Worm (Caenorhabditis elegans) whole organism, late embryonic: Measurements from ENCODE around the gene C26B2.2.

Experiments used
- C08G9.2 ChIP-seq: sonication (generic microtip); optimal IDR thresholded peaks from 2 replicates; lab custom pipeline; 2016; ENCODE audit warnings: mild to moderate bottlenecking, missing genetic modification characterization, moderate library complexity, missing compliant biosample characterization
- F13H6.1 ChIP-seq: sonication (generic microtip); optimal IDR thresholded peaks from 2 replicates; lab custom pipeline; 2016; ENCODE audit warnings: missing genetic modification characterization, missing compliant biosample characterization
- T23F11.4 ChIP-seq: fragments of 200-800 bp; sonication (Bioruptor generic); optimal IDR thresholded peaks from 2 replicates; lab custom pipeline; 2018; ENCODE audit warnings: mild to moderate bottlenecking, missing genetic modification characterization, missing compliant biosample characterization
- ahr-1 ChIP-seq: sonication (generic microtip); optimal IDR thresholded peaks from 2 replicates; lab custom pipeline; 2016; ENCODE audit warnings: missing genetic modification characterization, missing compliant biosample characterization
- ceh-14 ChIP-seq: sonication (generic microtip); optimal IDR thresholded peaks from 2 replicates; lab custom pipeline; 2016; ENCODE audit warnings: missing genotype, missing genetic modification characterization, missing compliant biosample characterization
- ceh-18 ChIP-seq: sonication (generic microtip); optimal IDR thresholded peaks from 2 replicates; lab custom pipeline; 2016; ENCODE audit warnings: missing genetic modification characterization, missing compliant biosample characterization
- ceh-19 ChIP-seq: fragments of 200-800 bp; sonication (Bioruptor generic); optimal IDR thresholded peaks from 2 replicates; lab custom pipeline; 2018; ENCODE audit warnings: mild to moderate bottlenecking, missing genetic modification characterization, missing compliant biosample characterization
- ceh-2 ChIP-seq: sonication (generic microtip); optimal IDR thresholded peaks from 2 replicates; lab custom pipeline; 2016; ENCODE audit warnings: missing genotype, missing genetic modification characterization, missing compliant biosample characterization
- ceh-22 ChIP-seq: sonication (generic microtip); optimal IDR thresholded peaks from 2 replicates; lab custom pipeline; 2017; ENCODE audit warnings: missing biosample characterization, missing genetic modification characterization
- ceh-30 ChIP-seq: fragments of 150-350 bp; optimal IDR thresholded peaks from 2 replicates; lab custom pipeline; 2014; ENCODE audit warnings: missing biosample characterization, missing genetic modification characterization
- ceh-34 ChIP-seq: sonication (generic microtip); optimal IDR thresholded peaks from 2 replicates; lab custom pipeline; 2016; ENCODE audit warnings: mild to moderate bottlenecking, missing genetic modification characterization, missing compliant biosample characterization
- ceh-45 ChIP-seq: fragments of 200-800 bp; sonication (Bioruptor generic); IDR thresholded peaks from 2 replicates; pipeline ENCODE4 v1.3.6; 2022; ENCODE audit warnings: missing genetic modification reagents, missing genetic modification characterization, missing compliant biosample characterization
- ceh-48 ChIP-seq: sonication (generic microtip); optimal IDR thresholded peaks from 2 replicates; lab custom pipeline; 2016; ENCODE audit warnings: missing genetic modification characterization, inconsistent platforms, missing compliant biosample characterization
- ceh-6 ChIP-seq: fragments of 200-800 bp; sonication (Bioruptor generic); optimal IDR thresholded peaks from 2 replicates; lab custom pipeline; 2018; ENCODE audit warnings: mild to moderate bottlenecking, missing genetic modification characterization, missing compliant biosample characterization
- dmd-4 ChIP-seq: sonication (generic microtip); optimal IDR thresholded peaks from 2 replicates; lab custom pipeline; 2016; ENCODE audit warnings: borderline replicate concordance, missing genetic modification characterization, missing compliant biosample characterization
- elt-2 ChIP-seq: sonication (generic microtip); optimal IDR thresholded peaks from 2 replicates; lab custom pipeline; 2016; ENCODE audit warnings: missing genetic modification reagents, missing genetic modification characterization, missing compliant biosample characterization
- ets-4 ChIP-seq: sonication (generic microtip); optimal IDR thresholded peaks from 2 replicates; lab custom pipeline; 2016; ENCODE audit warnings: missing genetic modification characterization, missing compliant biosample characterization
- fax-1 ChIP-seq: sonication (generic microtip); optimal IDR thresholded peaks from 2 replicates; lab custom pipeline; 2016; ENCODE audit warnings: missing genotype, missing genetic modification characterization, missing compliant biosample characterization
- hlh-13 ChIP-seq: fragments of 200-800 bp; sonication (Bioruptor generic); optimal IDR thresholded peaks from 2 replicates; lab custom pipeline; 2018; ENCODE audit warnings: mild to moderate bottlenecking, missing genetic modification characterization, missing compliant biosample characterization
- hlh-15 ChIP-seq: sonication (generic microtip); optimal IDR thresholded peaks from 2 replicates; lab custom pipeline; 2016; ENCODE audit warnings: missing genetic modification characterization, missing compliant biosample characterization
- lim-6 ChIP-seq: sonication (generic microtip); optimal IDR thresholded peaks from 2 replicates; lab custom pipeline; 2016; ENCODE audit warnings: missing genetic modification characterization, missing compliant biosample characterization
- lin-11 ChIP-seq: fragments of 200-800 bp; sonication (Bioruptor generic); optimal IDR thresholded peaks from 2 replicates; lab custom pipeline; 2018; ENCODE audit warnings: mild to moderate bottlenecking, missing genetic modification characterization, missing compliant biosample characterization
- madf-2 ChIP-seq: sonication (generic microtip); optimal IDR thresholded peaks from 2 replicates; lab custom pipeline; 2017; ENCODE audit warnings: missing genetic modification characterization, missing compliant biosample characterization
- mec-3 ChIP-seq: sonication (generic microtip); optimal IDR thresholded peaks from 2 replicates; lab custom pipeline; 2016; ENCODE audit warnings: borderline replicate concordance, missing genetic modification characterization, missing compliant biosample characterization
- nhr-11 ChIP-seq: fragments of 150-350 bp; optimal IDR thresholded peaks from 2 replicates; lab custom pipeline; 2014; ENCODE audit warnings: missing biosample characterization, missing genetic modification characterization
- nhr-232 ChIP-seq: sonication (generic microtip); optimal IDR thresholded peaks from 2 replicates; lab custom pipeline; 2016; ENCODE audit warnings: missing genetic modification characterization, missing compliant biosample characterization
- odd-2 ChIP-seq: sonication (generic microtip); optimal IDR thresholded peaks from 2 replicates; lab custom pipeline; 2017; ENCODE audit warnings: antibody characterized with exemption, mild to moderate bottlenecking, missing genetic modification characterization, missing compliant biosample characterization
- pag-3 ChIP-seq: sonication (generic microtip); optimal IDR thresholded peaks from 2 replicates; lab custom pipeline; 2016; ENCODE audit warnings: missing compliant biosample characterization, missing genetic modification characterization, borderline replicate concordance
- pat-9 ChIP-seq: fragments of 200-800 bp; sonication (Bioruptor generic); optimal IDR thresholded peaks from 2 replicates; lab custom pipeline; 2018; ENCODE audit warnings: mild to moderate bottlenecking, missing genetic modification characterization, moderate library complexity, missing compliant biosample characterization
- pqm-1 ChIP-seq: sonication (generic microtip); optimal IDR thresholded peaks from 2 replicates; lab custom pipeline; 2016; ENCODE audit warnings: missing genetic modification characterization, missing compliant biosample characterization
- ref-2 ChIP-seq: sonication (generic microtip); optimal IDR thresholded peaks from 2 replicates; lab custom pipeline; 2016; ENCODE audit warnings: missing genetic modification characterization, missing compliant biosample characterization
- rnt-1 ChIP-seq: sonication (generic microtip); optimal IDR thresholded peaks from 2 replicates; lab custom pipeline; 2016; ENCODE audit warnings: missing genetic modification characterization, missing compliant biosample characterization
- sdc-2 ChIP-seq: sonication (generic microtip); optimal IDR thresholded peaks from 2 replicates; lab custom pipeline; 2016; ENCODE audit warnings: missing genotype, missing genetic modification characterization, missing compliant biosample characterization
- sox-2 ChIP-seq: fragments of 200-800 bp; sonication (Bioruptor generic); IDR thresholded peaks from 2 replicates; pipeline ENCODE4 v1.3.6; 2022; ENCODE audit warnings: missing genetic modification reagents, missing genetic modification characterization, missing compliant biosample characterization
- syd-9 ChIP-seq: sonication (generic microtip); optimal IDR thresholded peaks from 2 replicates; lab custom pipeline; 2016; ENCODE audit warnings: mild to moderate bottlenecking, missing genetic modification characterization, moderate library complexity, missing compliant biosample characterization
- tbx-2 ChIP-seq: sonication (generic microtip); optimal IDR thresholded peaks from 2 replicates; lab custom pipeline; 2016; ENCODE audit warnings: missing genetic modification characterization, missing compliant biosample characterization
- tbx-7 ChIP-seq: sonication (generic microtip); optimal IDR thresholded peaks from 2 replicates; lab custom pipeline; 2016; ENCODE audit warnings: missing genotype, missing genetic modification characterization, missing compliant biosample characterization
- ttx-3 ChIP-seq: sonication (generic microtip); optimal IDR thresholded peaks from 2 replicates; lab custom pipeline; 2016; ENCODE audit warnings: missing genetic modification reagents, missing genetic modification characterization, missing compliant biosample characterization
- unc-3 ChIP-seq, 2 experiments: fragments of 200-800 bp in 1 of 2; sonication (Bioruptor generic) in 1 of 2; sonication (generic microtip) in 1 of 2; conservative IDR thresholded peaks in 1 of 2; optimal IDR thresholded peaks in 1 of 2; 2 replicates each; pipeline versions ENCODE4 v1.3.6 to Lab custom; 2016 to 2022; ENCODE audit warnings: missing compliant biosample characterization in 2 of 2, missing genetic modification characterization in 2 of 2, missing genetic modification reagents in 1 of 2
- unc-42 ChIP-seq: sonication (generic microtip); optimal IDR thresholded peaks from 2 replicates; lab custom pipeline; 2016; ENCODE audit warnings: missing genotype, missing genetic modification characterization, missing compliant biosample characterization
- unc-86 ChIP-seq: sonication (generic microtip); optimal IDR thresholded peaks from 2 replicates; lab custom pipeline; 2016; ENCODE audit warnings: missing genetic modification characterization, missing compliant biosample characterization
- zip-5 ChIP-seq: sonication (generic microtip); optimal IDR thresholded peaks from 2 replicates; lab custom pipeline; 2016; ENCODE audit warnings: missing genetic modification characterization, missing compliant biosample characterization
- ztf-16 ChIP-seq: sonication (generic microtip); optimal IDR thresholded peaks from 2 replicates; lab custom pipeline; 2017; ENCODE audit warnings: missing genetic modification characterization, missing compliant biosample characterization

The C26B2.2 gene

DNA sequence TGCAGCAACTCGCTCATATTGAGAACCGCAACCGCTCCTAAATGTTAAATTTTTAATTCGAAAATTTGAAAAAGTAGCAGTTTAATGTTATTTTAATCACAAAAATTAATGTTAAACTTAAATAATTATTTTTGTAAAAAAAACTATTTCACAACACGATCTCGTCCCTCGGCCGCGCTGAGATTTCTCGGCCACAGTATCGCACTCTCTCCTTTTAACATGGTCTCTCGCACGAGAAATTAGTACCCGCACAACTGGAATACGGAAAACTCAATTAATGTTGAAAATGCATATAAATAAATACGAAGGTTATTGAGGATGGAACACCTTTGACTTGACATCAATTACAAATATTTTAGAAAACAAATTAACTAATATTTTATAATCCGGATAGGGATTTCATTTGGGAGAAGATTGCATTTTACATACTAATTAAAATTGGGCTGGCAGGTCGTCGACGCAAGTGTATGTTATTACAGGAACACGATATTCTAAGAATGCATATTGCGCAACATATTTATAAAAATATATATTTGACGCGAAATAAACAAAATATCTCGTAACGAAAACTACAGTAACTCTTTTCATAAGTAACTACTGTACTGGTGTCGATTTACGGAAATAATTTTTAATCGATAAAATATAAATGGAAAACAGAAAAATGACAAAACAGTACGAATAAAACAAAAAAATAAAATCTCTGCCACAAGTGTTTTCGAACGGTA, 2.0 kb downstream of the C26B2.2 start, which contains the start of gene dnc-4 (continued):
- TF ChIP-seq madf-2 (tag; lab: Kevin White, UChicago) (no peak), ttx-3 (tag; lab: Kevin White, UChicago) (no peak), lin-11 (no peak), ceh-45 (no peak), ceh-14 (tag; lab: Kevin White, UChicago) (no peak), pag-3 (tag; lab: Kevin White, UChicago) (no peak), ceh-18 (tag; lab: Kevin White, UChicago) (no peak), ceh-6 (GFP tag; lab: Kevin White, UChicago) (no peak), nhr-232 (tag; lab: Kevin White, UChicago) (no peak), F13H6.1 (tag; lab: Kevin White, UChicago) (no peak), pat-9 (tag; lab: Kevin White, UChicago) (no peak), ceh-48 (tag; lab: Kevin White, UChicago) (no peak), hlh-13 (GFP tag; lab: Kevin White, UChicago) (no peak), ceh-22 (tag; lab: Kevin White, UChicago) (no peak), rnt-1 (tag; lab: Kevin White, UChicago) (no peak), tbx-2 (no peak), ceh-30 (tag; lab: Kevin White, UChicago) (no peak), hlh-15 (tag; lab: Kevin White, UChicago) (no peak), mec-3 (tag; lab: Kevin White, UChicago) (no peak), ets-4 (tag; lab: Kevin White, UChicago) (peak; percentile 49), lim-6 (tag; lab: Kevin White, UChicago) (no peak), ceh-34 (tag; lab: Kevin White, UChicago) (no peak)

ce11 chrIV:8016694-8017093, 5.2 kb downstream of the C26B2.2 start, which contains the start of gene elpc-4:
TSS of gene elpc-4 (plus strand) at chrIV:8016994.
- TF ChIP-seq T23F11.4 (GFP tag; lab: Kevin White, UChicago) (no peak), sdc-2 (tag; lab: Kevin White, UChicago) (no peak), ztf-16 (tag; lab: Kevin White, UChicago) (no peak), ceh-22 (tag; lab: Kevin White, UChicago) (no peak), ceh-2 (tag; lab: Kevin White, UChicago) (no peak), tbx-2 (no peak), unc-42 (tag; lab: Kevin White, UChicago) (no peak), odd-2 (tag; lab: Kevin White, UChicago) (no peak), ceh-18 (tag; lab: Kevin White, UChicago) (no peak), ceh-48 (tag; lab: Kevin White, UChicago) (no peak), unc-86 (tag; lab: Kevin White, UChicago) (no peak), ets-4 (tag; lab: Kevin White, UChicago) (no peak), syd-9 (tag; lab: Kevin White, UChicago) (no peak), hlh-15 (tag; lab: Kevin White, UChicago) (no peak), ceh-45 (no peak), pqm-1 (tag; lab: Kevin White, UChicago) (no peak), nhr-11 (tag; lab: Kevin White, UChicago) (no peak), lim-6 (tag; lab: Kevin White, UChicago) (no peak), ceh-19 (GFP tag; lab: Kevin White, UChicago) (no peak)

ce11 chrIV:8015726-8016312, 6.1 kb downstream of the C26B2.2 start, which contains the start of gene C26B2.7:
TSS of gene C26B2.7 (plus strand) at chrIV:8016274.
- TF ChIP-seq zip-5 (tag; lab: Kevin White, UChicago) (peak; percentile 76), lim-6 (tag; lab: Kevin White, UChicago) (peak; percentile 90), ceh-34 (tag; lab: Kevin White, UChicago) (peak; percentile 74), tbx-7 (peak; percentile 80), ceh-18 (tag; lab: Kevin White, UChicago) (peak; percentile 58), C08G9.2 (peak; percentile 91), dmd-4 (peak; percentile 76), unc-3 (GFP tag; conservative IDR thresholded peaks at IDR 0.05; lab: Robert Waterston, UW) (peak; percentile 67), unc-3 (tag; optimal IDR thresholded peaks at IDR 0.05; lab: Kevin White, UChicago) (peak; percentile 3), unc-42 (tag; lab: Kevin White, UChicago) (peak; percentile 81), ahr-1 (peak; percentile 43), sox-2 (0 out of 2 replicates have a peak, but pooled peaks have one; percentile 11), fax-1 (tag; lab: Kevin White, UChicago) (peak; percentile 86), ets-4 (tag; lab: Kevin White, UChicago) (peak; percentile 87), unc-86 (tag; lab: Kevin White, UChicago) (peak; percentile 30), mec-3 (tag; lab: Kevin White, UChicago) (peak; percentile 93), syd-9 (tag; lab: Kevin White, UChicago) (peak; percentile 40), elt-2 (peak; percentile 56), ref-2 (tag; lab: Kevin White, UChicago) (peak; percentile 92), F13H6.1 (tag; lab: Kevin White, UChicago) (peak; percentile 90), madf-2 (tag; lab: Kevin White, UChicago) (peak; percentile 4), pag-3 (tag; lab: Kevin White, UChicago) (peak; percentile 82)
